Fruit fly (Drosophila melanogaster): ENCODE results near the gene Cox11.

The Cox11 gene

dm6 chr2L:5527861-5528260 lies 1.1 kb downstream of the Cox11 start, which contains the start of gene CG31915 (continued):
- TF ChIP-seq CG13775 (GFP tag; optimal IDR thresholded peaks at IDR 0.05) = no peak
- peak; percentile 67 for TF ChIP-seq Scr (GFP tag; IDR thresholded peaks at IDR 0.05; ENCODE audit: partially characterized antibody)
- no peak for TF ChIP-seq Dip2 (GFP tag; IDR thresholded peaks at IDR 0.05)
- no peak for TF ChIP-seq CG17802 (tag; optimal IDR thresholded peaks at IDR 0.05)
- TF ChIP-seq otp (GFP tag; IDR thresholded peaks at IDR 0.05) = peak; percentile 91
- peak; percentile 91 for TF ChIP-seq chinmo (GFP tag; IDR thresholded peaks at IDR 0.05; ENCODE audit: partially characterized antibody)

- TF ChIP-seq CG15601 (tag; optimal IDR thresholded peaks at IDR 0.05) (no peak), Ada2b (GFP tag; IDR thresholded peaks at IDR 0.05) (no peak), CG9932 (GFP tag; IDR thresholded peaks at IDR 0.05) (peak; percentile 15; the same call in 1 of the 2 replicates), Neu2 (GFP tag; optimal IDR thresholded peaks at IDR 0.05; ENCODE audit: borderline replicate concordance) (no peak), nmo (GFP tag; optimal IDR thresholded peaks at IDR 0.05) (peak; percentile 14), Opbp (GFP tag; IDR thresholded peaks at IDR 0.05; ENCODE audit: partially characterized antibody) (peak; percentile 53; the same call in 2 of the 3 replicates), amos (GFP tag; IDR thresholded peaks at IDR 0.05; ENCODE audit: partially characterized antibody) (peak; percentile 49; the same call in 1 of the 2 replicates), Myb (GFP tag; optimal IDR thresholded peaks at IDR 0.05) (peak; percentile 85), unc-4 (GFP tag; IDR thresholded peaks at IDR 0.05; ENCODE audit: partially characterized antibody) (peak; percentile 68), ato (GFP tag; IDR thresholded peaks at IDR 0.05; ENCODE audit: partially characterized antibody) (0 out of 2 replicates have a peak, but pooled peaks have one; percentile 32), da (GFP tag; optimal IDR thresholded peaks at IDR 0.05) (no peak), Atf-2 (GFP tag; optimal IDR thresholded peaks at IDR 0.05) (no peak), cas (GFP tag; IDR thresholded peaks at IDR 0.05) (no peak), BEAF-32 (GFP tag; optimal IDR thresholded peaks at IDR 0.05) (peak; percentile 62), CG16813 (GFP tag; IDR thresholded peaks at IDR 0.05; ENCODE audit: partially characterized antibody) (peak; percentile 51; the same call in 2 of the 3 replicates), CG14710 (tag; optimal IDR thresholded peaks at IDR 0.05) (peak; percentile 39), gfzf (GFP tag; optimal IDR thresholded peaks at IDR 0.05) (peak; percentile 0), Vsx1 (GFP tag; optimal IDR thresholded peaks at IDR 0.05) (no peak), CG2116 (GFP tag; optimal IDR thresholded peaks at IDR 0.05) (peak; percentile 25), stwl (tag; optimal IDR thresholded peaks at IDR 0.05) (peak; percentile 83), CG7963 (GFP tag; IDR thresholded peaks at IDR 0.05; ENCODE audit: partially characterized antibody) (peak; percentile 49; the same call in 1 of the 3 replicates), CG6791 (GFP tag; IDR thresholded peaks at IDR 0.05; ENCODE audit: partially characterized antibody) (peak; percentile 75), lmd (GFP tag; IDR thresholded peaks at IDR 0.05) (no peak), NC2α (GFP tag; optimal IDR thresholded peaks at IDR 0.05) (no peak), Ptx1 (GFP tag; IDR thresholded peaks at IDR 0.05) (0 out of 2 replicates have a peak, but pooled peaks have one; percentile 16), rib (GFP tag; IDR thresholded peaks at IDR 0.05) (no peak), nerfin-1 (tag; optimal IDR thresholded peaks at IDR 0.05) (peak; percentile 79), vnd (GFP tag; IDR thresholded peaks at IDR 0.05; ENCODE audit: partially characterized antibody) (peak; percentile 38; the same call in 1 of the 3 replicates), Sry-δ (GFP tag; optimal IDR thresholded peaks at IDR 0.05) (peak; percentile 78), Abd-B (GFP tag; optimal IDR thresholded peaks at IDR 0.05) (peak; percentile 13), inv (GFP tag; IDR thresholded peaks at IDR 0.05; ENCODE audit: partially characterized antibody) (no peak), hbn (GFP tag; IDR thresholded peaks at IDR 0.05; ENCODE audit: partially characterized antibody) (peak; percentile 54), CG32532 (GFP tag; IDR thresholded peaks at IDR 0.05) (peak; percentile 42; the same call in 1 of the 2 replicates), CG34224 (GFP tag; IDR thresholded peaks at IDR 0.05; ENCODE audit: partially characterized antibody) (peak; percentile 68), sna (GFP tag; IDR thresholded peaks at IDR 0.05; ENCODE audit: partially characterized antibody) (peak; percentile 63), MBD-R2 (GFP tag; IDR thresholded peaks at IDR 0.05) (peak; percentile 71; the same call in 1 of the 2 replicates), Dp (GFP tag; optimal IDR thresholded peaks at IDR 0.05) (peak; percentile 56), HLHmδ (GFP tag; optimal IDR thresholded peaks at IDR 0.05) (no peak), chinmo (GFP tag; IDR thresholded peaks at IDR 0.05; ENCODE audit: partially characterized antibody) (peak; percentile 67; the same call in 1 of the 4 replicates), Dll (GFP tag; IDR thresholded peaks at IDR 0.05; ENCODE audit: partially characterized antibody) (peak; percentile 70), MESR4 (GFP tag; optimal IDR thresholded peaks at IDR 0.05) (peak; percentile 41)
Measured at dm6 chr2L:5532061-5532460, 5.3 kb downstream of the Cox11 start, which contains the start of gene Coq6. Gene Coq6, minus strand, starts transcription at chr2L:5532223.

All from whole organism, embryonic.